Fruit fly (Drosophila melanogaster) whole organism, adult: ENCODE measurements around the gene mats.

Experiments used
- CG11617 ChIP-seq: fragments of 200-800 bp; sonication (Bioruptor generic); optimal IDR thresholded peaks from 2 replicates; lab custom pipeline; 2017; ENCODE audit warnings: mild to moderate bottlenecking, missing biosample characterization, missing genetic modification reagents, missing genetic modification characterization
- CG12768 ChIP-seq: fragments of 200-800 bp; sonication (Bioruptor generic); optimal IDR thresholded peaks from 2 replicates; lab custom pipeline; 2017; ENCODE audit warnings: missing biosample characterization, missing genetic modification characterization, mild to moderate bottlenecking, moderate library complexity, missing genetic modification reagents
- CG14711 ChIP-seq: fragments of 200-800 bp; sonication (Bioruptor generic); optimal IDR thresholded peaks from 2 replicates; lab custom pipeline; 2018; ENCODE audit warnings: missing biosample characterization, mild to moderate bottlenecking, missing genetic modification characterization, moderate library complexity
- CG1620 ChIP-seq: fragments of 200-800 bp; sonication (Bioruptor generic); optimal IDR thresholded peaks from 2 replicates; lab custom pipeline; 2016; ENCODE audit warnings: missing biosample characterization, missing genetic modification characterization
- CG33017 ChIP-seq: fragments of 200-800 bp; sonication (Bioruptor generic); optimal IDR thresholded peaks from 2 replicates; lab custom pipeline; 2018; ENCODE audit warnings: missing biosample characterization, mild to moderate bottlenecking, missing genetic modification characterization, moderate library complexity
- CG5204 ChIP-seq: fragments of 200-800 bp; sonication (Bioruptor generic); optimal IDR thresholded peaks from 2 replicates; lab custom pipeline; 2016; ENCODE audit warnings: missing biosample characterization, missing genetic modification characterization
- CG7045 ChIP-seq: fragments of 200-800 bp; sonication (Bioruptor generic); optimal IDR thresholded peaks from 2 replicates; lab custom pipeline; 2017; ENCODE audit warnings: missing biosample characterization, mild to moderate bottlenecking, missing genetic modification characterization
- CG7101 ChIP-seq: fragments of 200-800 bp; sonication (Bioruptor generic); optimal IDR thresholded peaks from 2 replicates; lab custom pipeline; 2018; ENCODE audit warnings: missing biosample characterization, mild to moderate bottlenecking, missing genetic modification characterization, moderate library complexity
- Clk ChIP-seq: fragments of 200-800 bp; sonication (Bioruptor generic); optimal IDR thresholded peaks from 2 replicates; lab custom pipeline; 2017; ENCODE audit warnings: missing biosample characterization, missing genetic modification characterization
- Crg-1 ChIP-seq: fragments of 200-800 bp; sonication (Bioruptor generic); optimal IDR thresholded peaks from 2 replicates; lab custom pipeline; 2016; ENCODE audit warnings: missing biosample characterization, missing genetic modification characterization
- Hr96 ChIP-seq: fragments of 200-800 bp; sonication (Bioruptor generic); optimal IDR thresholded peaks from 2 replicates; lab custom pipeline; 2016; ENCODE audit warnings: missing biosample characterization, missing genetic modification characterization
- Mnt ChIP-seq: fragments of 200-800 bp; sonication (Bioruptor generic); optimal IDR thresholded peaks from 2 replicates; lab custom pipeline; 2016; ENCODE audit warnings: missing biosample characterization, mild to moderate bottlenecking, missing genetic modification characterization
- bab1 ChIP-seq: fragments of 200-800 bp; sonication (Bioruptor generic); optimal IDR thresholded peaks from 3 replicates; lab custom pipeline; 2019; ENCODE audit warnings: missing biosample characterization, mild to moderate bottlenecking, missing genetic modification characterization, moderate library complexity
- cic ChIP-seq: fragments of 200-800 bp; sonication (Bioruptor generic); optimal IDR thresholded peaks from 2 replicates; lab custom pipeline; 2017; ENCODE audit warnings: missing biosample characterization, mild to moderate bottlenecking, missing genetic modification characterization, moderate library complexity
- cnc ChIP-seq, 2 experiments: fragments of >200 bp; optimal IDR thresholded peaks; 2 replicates each; lab custom pipeline; 2017
- kay ChIP-seq: fragments of 200-800 bp; sonication (Bioruptor generic); peaks from one replicate; lab custom pipeline; 2016; ENCODE audit warnings: missing biosample characterization, missing genetic modification characterization, borderline replicate concordance
- ovo ChIP-seq: fragments of 200-800 bp; sonication (Bioruptor generic); optimal IDR thresholded peaks from 2 replicates; lab custom pipeline; 2016; ENCODE audit warnings: missing biosample characterization, missing genetic modification characterization
- pad ChIP-seq: fragments of 200-800 bp; sonication (Bioruptor generic); optimal IDR thresholded peaks from 3 replicates; lab custom pipeline; 2017; ENCODE audit warnings: missing biosample characterization, missing genetic modification characterization, mild to moderate bottlenecking, moderate library complexity, missing genetic modification reagents
- tj ChIP-seq: fragments of 200-800 bp; sonication (Bioruptor generic); optimal IDR thresholded peaks from 3 replicates; lab custom pipeline; 2017; ENCODE audit warnings: missing biosample characterization, mild to moderate bottlenecking, missing genetic modification characterization, moderate library complexity
- toe ChIP-seq: fragments of 200-800 bp; sonication (Bioruptor generic); optimal IDR thresholded peaks from 2 replicates; lab custom pipeline; 2016; ENCODE audit warnings: missing biosample characterization, missing genetic modification characterization

mats gene

DNA sequence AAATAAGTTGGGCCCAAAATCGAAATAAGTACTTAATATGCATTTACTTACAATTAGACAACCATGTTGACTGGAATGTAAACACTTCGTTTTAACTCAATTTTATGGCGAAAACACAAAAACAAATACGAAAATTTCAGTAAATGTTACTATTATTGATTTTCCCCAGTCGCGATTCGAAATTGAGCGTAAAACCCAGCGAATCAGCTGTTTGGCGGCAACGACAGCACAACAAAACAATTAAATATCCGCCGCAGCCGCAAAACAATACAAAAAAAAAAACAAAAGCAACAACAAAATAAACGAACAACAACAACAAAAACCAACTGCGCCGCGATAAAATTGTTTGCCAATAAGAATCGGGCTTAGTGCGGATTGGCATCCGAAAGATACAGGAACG lies 31.3 kb upstream of the mats start, which contains the start of the genes CAH8 and CG7059:
TSS of gene CAH8 (minus strand) at position 101 of the 400 bp plus-strand sequence.
TSS of gene CG7059 (plus strand) at position 167 of the 400 bp plus-strand sequence.
- TF ChIP-seq CG1620: no peak
- TF ChIP-seq bab1 (GFP tag; lab: Kevin White, UChicago): no peak
- TF ChIP-seq pad: no peak
- TF ChIP-seq Crg-1 (GFP tag; lab: Kevin White, UChicago): no peak
- no peak for TF ChIP-seq ovo (GFP tag; lab: Kevin White, UChicago)
- TF ChIP-seq CG5204: no peak
- TF ChIP-seq CG7101 (tag; lab: Kevin White, UChicago): no peak
- no peak for TF ChIP-seq CG12768 (GFP tag; lab: Kevin White, UChicago)
- TF ChIP-seq tj (GFP tag; lab: Kevin White, UChicago): no peak
- no peak for TF ChIP-seq kay
- no peak for TF ChIP-seq CG11617 (GFP tag; lab: Kevin White, UChicago)
- no peak for TF ChIP-seq cic (GFP tag; lab: Kevin White, UChicago)

DNA sequence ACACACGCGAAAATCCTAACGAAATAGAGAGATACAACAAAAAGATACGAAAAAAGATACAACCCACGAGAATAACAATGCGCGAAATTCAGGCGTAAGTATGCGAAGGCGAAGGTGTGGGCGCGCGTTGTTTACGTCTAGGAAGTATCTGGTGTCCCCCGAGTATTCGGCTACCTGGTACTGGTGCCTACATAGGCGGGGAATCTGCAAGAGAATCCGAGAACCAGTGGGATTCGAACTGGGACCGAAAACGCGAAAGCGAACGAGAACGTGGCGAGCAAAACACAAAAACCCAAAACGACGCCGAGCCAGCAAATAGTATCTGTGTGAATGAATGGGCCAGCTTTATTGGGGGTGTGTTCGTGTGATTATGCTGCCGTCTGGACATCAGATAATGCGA lies 30.9 kb upstream of the mats start:
- TF ChIP-seq tj (GFP tag; lab: Kevin White, UChicago) (peak; percentile 53), CG12768 (GFP tag; lab: Kevin White, UChicago) (no peak)

DNA sequence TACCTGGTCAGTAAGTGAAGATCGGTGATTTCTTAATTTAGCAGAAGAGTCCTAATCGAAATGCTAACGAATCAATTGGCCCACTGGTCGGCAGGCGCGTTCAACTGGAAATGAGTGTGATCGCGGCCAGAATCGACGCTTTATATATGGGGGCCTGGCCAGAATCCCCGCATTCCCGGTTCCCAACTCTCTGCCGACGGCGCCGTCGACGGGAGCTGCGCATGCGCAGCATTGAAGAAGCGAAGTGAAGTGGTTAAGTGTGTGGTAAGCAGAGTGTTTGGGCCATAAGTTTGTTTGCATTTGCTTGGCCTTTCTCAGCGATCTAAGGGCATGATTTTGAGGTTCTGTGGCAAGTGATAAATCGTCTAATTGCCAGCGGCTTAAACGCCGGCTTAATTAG lies 27.0 kb upstream of the mats start, which contains the start of gene CG13857:
TSS of gene CG13857 (minus strand) at position 101 of the 400 bp plus-strand sequence.
- TF ChIP-seq CG5204 (no peak), Clk (no peak), CG7101 (tag; lab: Kevin White, UChicago) (no peak), cic (GFP tag; lab: Kevin White, UChicago) (no peak), pad (no peak), CG11617 (GFP tag; lab: Kevin White, UChicago) (no peak), CG7045 (GFP tag; lab: Kevin White, UChicago) (no peak), tj (GFP tag; lab: Kevin White, UChicago) (no peak), CG33017 (tag; lab: Kevin White, UChicago) (no peak), toe (GFP tag; lab: Kevin White, UChicago) (no peak), bab1 (GFP tag; lab: Kevin White, UChicago) (no peak), Crg-1 (GFP tag; lab: Kevin White, UChicago) (no peak), Hr96 (GFP tag; lab: Kevin White, UChicago) (no peak), CG1620 (no peak), cnc (optimal IDR thresholded peaks at IDR 0.05; lab: Kevin White, UChicago) (no peak), CG14711 (no peak), kay (no peak), CG12768 (GFP tag; lab: Kevin White, UChicago) (no peak), Mnt (GFP tag; lab: Kevin White, UChicago) (no peak), ovo (GFP tag; lab: Kevin White, UChicago) (no peak)

DNA sequence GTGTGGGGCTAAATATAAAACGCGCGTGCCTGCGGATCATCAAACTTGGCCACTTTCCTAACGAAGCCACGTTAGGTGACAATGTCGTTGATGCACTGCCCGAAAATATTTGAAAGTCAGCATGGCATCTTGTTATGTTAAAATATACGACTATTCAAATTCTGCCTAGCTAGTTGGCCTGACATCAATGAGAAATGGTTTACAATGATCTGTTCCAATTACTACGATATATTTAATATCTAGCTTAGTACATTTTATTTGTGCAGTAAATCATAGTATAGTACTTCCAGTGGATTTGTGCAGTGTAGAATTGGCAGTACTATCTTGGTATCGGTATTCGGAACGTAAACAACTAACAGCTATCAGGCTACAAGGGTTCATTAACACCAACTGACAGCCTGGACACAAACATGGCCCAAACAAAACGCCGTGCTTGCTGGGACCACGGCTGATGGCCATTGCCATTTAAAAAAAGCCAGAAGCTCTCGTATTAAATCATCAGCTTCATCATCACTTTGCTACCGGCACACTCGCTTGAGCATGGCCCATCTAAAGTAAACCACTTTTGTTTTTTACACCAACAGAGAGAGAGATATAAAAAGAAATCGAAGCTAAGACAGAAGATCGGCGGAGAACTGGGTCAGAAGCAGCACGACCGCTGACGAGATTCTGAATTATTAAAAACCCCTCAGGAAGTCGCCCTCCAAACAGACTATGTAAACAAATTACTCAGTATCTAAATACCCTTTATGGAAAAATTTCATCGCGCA lies 25.4 kb upstream of the mats start:
- TF ChIP-seq tj (GFP tag; lab: Kevin White, UChicago) (no peak), cic (GFP tag; lab: Kevin White, UChicago) (no peak), kay (no peak), bab1 (GFP tag; lab: Kevin White, UChicago) (no peak), CG1620 (no peak), toe (GFP tag; lab: Kevin White, UChicago) (no peak), CG7101 (tag; lab: Kevin White, UChicago) (no peak), CG12768 (GFP tag; lab: Kevin White, UChicago) (no peak), CG5204 (no peak), Mnt (GFP tag; lab: Kevin White, UChicago) (no peak), cnc (optimal IDR thresholded peaks at IDR 0.05; lab: Kevin White, UChicago) (no peak), CG14711 (no peak)

DNA sequence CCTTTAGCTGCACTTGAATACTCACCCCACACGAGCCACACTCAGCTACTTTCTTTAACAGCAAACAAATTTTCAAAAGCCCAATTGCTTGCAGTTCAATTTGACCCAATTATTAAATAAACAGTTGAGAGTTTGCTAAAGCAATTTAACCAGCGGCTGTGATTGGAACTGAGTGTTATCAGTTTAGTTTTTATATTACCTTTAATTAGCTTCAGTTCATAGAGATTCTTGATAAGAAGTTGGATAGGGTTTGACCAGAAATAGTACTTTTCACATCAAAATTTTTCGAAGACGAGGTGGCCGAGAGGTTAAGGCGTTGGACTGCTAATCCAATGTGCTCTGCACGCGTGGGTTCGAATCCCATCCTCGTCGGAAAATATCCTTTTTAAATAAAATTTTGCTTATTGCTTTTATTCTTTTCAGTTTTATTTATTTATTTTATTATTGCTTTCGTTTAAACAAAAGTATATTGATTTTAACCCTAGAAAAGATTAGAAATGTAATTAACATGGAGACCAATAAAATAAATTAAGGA lies 24.7 kb upstream of the mats start:
- TF ChIP-seq cnc (optimal IDR thresholded peaks at IDR 0.05; lab: Kevin White, UChicago) (no peak), bab1 (GFP tag; lab: Kevin White, UChicago) (no peak), kay (no peak), tj (GFP tag; lab: Kevin White, UChicago) (no peak), Clk (no peak), CG5204 (no peak), CG11617 (GFP tag; lab: Kevin White, UChicago) (no peak), CG7045 (GFP tag; lab: Kevin White, UChicago) (no peak), pad (no peak), cic (GFP tag; lab: Kevin White, UChicago) (no peak), toe (GFP tag; lab: Kevin White, UChicago) (no peak), ovo (GFP tag; lab: Kevin White, UChicago) (no peak), CG12768 (GFP tag; lab: Kevin White, UChicago) (no peak)

DNA sequence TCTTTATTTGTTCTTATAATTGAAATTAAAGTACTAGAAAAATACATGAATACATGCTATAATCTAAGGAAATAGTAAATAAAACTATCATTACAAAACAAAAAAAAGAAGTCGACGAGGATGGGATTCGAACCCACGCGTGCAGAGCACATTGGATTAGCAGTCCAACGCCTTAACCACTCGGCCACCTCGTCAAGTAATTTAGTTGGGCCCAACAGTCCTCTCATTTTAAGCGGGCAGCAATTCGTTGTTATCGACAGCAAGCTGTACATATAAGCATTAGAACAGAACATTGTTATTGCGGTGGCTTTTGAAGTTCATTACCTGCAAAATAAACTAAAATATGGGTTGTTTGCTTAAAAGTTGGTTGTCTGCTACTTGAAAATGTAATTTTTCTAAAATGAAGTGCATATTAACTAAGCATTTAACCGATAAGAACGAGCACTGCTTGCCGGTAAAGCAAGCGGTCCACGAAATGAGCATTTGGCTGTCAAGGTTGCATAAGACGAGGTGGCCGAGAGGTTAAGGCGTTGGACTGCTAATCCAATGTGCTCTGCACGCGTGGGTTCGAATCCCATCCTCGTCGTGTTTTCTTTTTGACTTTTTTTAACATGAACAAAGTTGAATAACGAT lies 23.8 kb upstream of the mats start:
- TF ChIP-seq bab1 (GFP tag; lab: Kevin White, UChicago) (peak; percentile 15), Mnt (GFP tag; lab: Kevin White, UChicago) (no peak)
